Worm (Caenorhabditis elegans): ENCODE measurements around the gene E04F6.6.

Gene E04F6.6

ce11 chrII:7208184-7208583, 8.8 kb upstream of the E04F6.6 start, which contains the start of gene dhs-7:
dhs-7 (minus strand) TSS chrII:7208460.
- peak; percentile 25 for TF ChIP-seq nhr-80 (tag; optimal IDR thresholded peaks at IDR 0.05)
- no peak for TF ChIP-seq nhr-120 (GFP tag; IDR thresholded peaks at IDR 0.05)

- TF ChIP-seq ztf-3 (GFP tag; optimal IDR thresholded peaks at IDR 0.05): no peak
- TF ChIP-seq rpc-1 (optimal IDR thresholded peaks at IDR 0.05): no peak
- TF ChIP-seq rpc-1 (tag; optimal IDR thresholded peaks at IDR 0.05): no peak
- TF ChIP-seq attf-3 (GFP tag; conservative IDR thresholded peaks at IDR 0.05): no peak
- no peak for TF ChIP-seq F33H1.4 (GFP tag; IDR thresholded peaks at IDR 0.05)
- no peak for TF ChIP-seq dpff-1 (tag; optimal IDR thresholded peaks at IDR 0.05)
- no peak for TF ChIP-seq hlh-12 (tag; optimal IDR thresholded peaks at IDR 0.05)
- no peak for TF ChIP-seq hmg-1.2 (GFP tag; IDR thresholded peaks at IDR 0.05)
- TF ChIP-seq egl-44 (GFP tag; IDR thresholded peaks at IDR 0.05): no peak
- no peak for TF ChIP-seq F55B11.4 (tag; optimal IDR thresholded peaks at IDR 0.05; ENCODE audit: borderline replicate concordance, insufficient read depth)
- TF ChIP-seq F39B2.1 (GFP tag; IDR thresholded peaks at IDR 0.05): no peak
- no peak for TF ChIP-seq tlf-1 (GFP tag; optimal IDR thresholded peaks at IDR 0.05)
- TF ChIP-seq lin-26 (GFP tag; IDR thresholded peaks at IDR 0.05): no peak
- TF ChIP-seq lag-1 (GFP tag; IDR thresholded peaks at IDR 0.05): no peak
- no peak for TF ChIP-seq B0261.1 (tag; optimal IDR thresholded peaks at IDR 0.05)
- TF ChIP-seq attf-5 (GFP tag; optimal IDR thresholded peaks at IDR 0.05): no peak
- no peak for TF ChIP-seq nhr-80 (tag; optimal IDR thresholded peaks at IDR 0.05)
These were observed 8.3 kb upstream of the E04F6.6 start for ce11 chrII:7207649-7208048.

- no peak for TF ChIP-seq gei-17 (GFP tag; optimal IDR thresholded peaks at IDR 0.05)
- TF ChIP-seq rec-8 (tag; optimal IDR thresholded peaks at IDR 0.05): no peak
- TF ChIP-seq hlh-26 (GFP tag; conservative IDR thresholded peaks at IDR 0.05): no peak
- no peak for TF ChIP-seq F37B4.10 (GFP tag; IDR thresholded peaks at IDR 0.05)
- TF ChIP-seq cebp-2 (GFP tag; IDR thresholded peaks at IDR 0.05): no peak
- TF ChIP-seq atf-7 (tag; optimal IDR thresholded peaks at IDR 0.05): no peak
- no peak for TF ChIP-seq Y79H2A.3 (GFP tag; conservative IDR thresholded peaks at IDR 0.05)
- no peak for TF ChIP-seq snpc-1.3 (tag; optimal IDR thresholded peaks at IDR 0.05; ENCODE audit: insufficient read depth)
- TF ChIP-seq snpc-3.4 (tag; optimal IDR thresholded peaks at IDR 0.05): no peak
- no peak for TF ChIP-seq rcor-1 (GFP tag; IDR thresholded peaks at IDR 0.05)
- TF ChIP-seq B0019.2 (GFP tag; conservative IDR thresholded peaks at IDR 0.05): no peak
- TF ChIP-seq athp-1 (tag; optimal IDR thresholded peaks at IDR 0.05): no peak
- TF ChIP-seq F39B2.1 (GFP tag; IDR thresholded peaks at IDR 0.05): no peak
- TF ChIP-seq attf-5 (GFP tag; optimal IDR thresholded peaks at IDR 0.05): no peak
These were observed 6.0 kb upstream of the E04F6.6 start, which contains the start of gene srd-59 for ce11 chrII:7205388-7205787. srd-59 (plus strand) TSS chrII:7205688.

ce11 chrII:7204951-7205350, 5.6 kb upstream of the E04F6.6 start, which contains the start of gene srd-58:
srd-58 (minus strand) TSS chrII:7205051.
- TF ChIP-seq C06A6.2 (GFP tag; conservative IDR thresholded peaks at IDR 0.05) (no peak), lsy-27 (tag; optimal IDR thresholded peaks at IDR 0.05; ENCODE audit: borderline replicate concordance, insufficient read depth) (no peak), pbrm-1 (GFP tag; IDR thresholded peaks at IDR 0.05) (no peak), repo-1 (tag; optimal IDR thresholded peaks at IDR 0.05) (no peak), K11D2.4 (GFP tag; IDR thresholded peaks at IDR 0.05) (no peak), aptf-3 (GFP tag; IDR thresholded peaks at IDR 0.05) (no peak), athp-1 (tag; optimal IDR thresholded peaks at IDR 0.05) (no peak), chd-7 (tag; optimal IDR thresholded peaks at IDR 0.05) (no peak), nhr-90 (tag; optimal IDR thresholded peaks at IDR 0.05) (no peak), B0019.2 (GFP tag; conservative IDR thresholded peaks at IDR 0.05) (no peak), ekl-4 (GFP tag; IDR thresholded peaks at IDR 0.05) (no peak), egl-18 (GFP tag; IDR thresholded peaks at IDR 0.05) (no peak), zfh-2 (GFP tag; conservative IDR thresholded peaks at IDR 0.05) (no peak), hlh-12 (tag; optimal IDR thresholded peaks at IDR 0.05) (no peak), hsf-1 (GFP tag; IDR thresholded peaks at IDR 0.05) (no peak), F10E7.11 (tag; optimal IDR thresholded peaks at IDR 0.05) (no peak), B0261.1 (tag; optimal IDR thresholded peaks at IDR 0.05) (no peak), snpc-1.3 (tag; optimal IDR thresholded peaks at IDR 0.05; ENCODE audit: insufficient read depth) (no peak), Y79H2A.3 (GFP tag; conservative IDR thresholded peaks at IDR 0.05) (no peak), atf-7 (tag; optimal IDR thresholded peaks at IDR 0.05) (no peak)
